Fruit fly (Drosophila melanogaster): Measurements from ENCODE around the gene c11.1.

c11.1 gene

DNA sequence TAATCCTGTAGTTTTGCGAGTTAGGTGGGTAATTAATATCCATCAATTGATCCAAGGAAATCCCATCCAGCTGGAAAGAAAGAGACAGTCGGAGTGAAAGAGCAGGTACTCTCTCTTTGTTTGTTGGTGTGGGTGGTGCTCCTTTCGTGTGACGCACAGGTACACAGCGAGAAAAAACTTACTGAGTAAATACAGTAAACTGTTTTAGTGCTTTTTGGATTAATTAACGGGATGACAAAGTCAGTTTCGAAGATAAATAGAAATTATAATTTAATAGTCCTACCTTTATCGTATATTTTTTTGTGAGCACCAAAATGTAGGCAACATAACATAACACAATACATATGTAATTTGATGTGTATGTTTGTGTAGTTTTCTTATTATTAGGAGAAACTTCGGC, 34.9 kb downstream of the c11.1 start (continued):
- TF ChIP-seq E2f1 (GFP tag; IDR thresholded peaks at IDR 0.05) (no peak), Lpt (GFP tag; optimal IDR thresholded peaks at IDR 0.05) (no peak), HLH4C (GFP tag; IDR thresholded peaks at IDR 0.05; ENCODE audit: partially characterized antibody) (no peak), tin (GFP tag; optimal IDR thresholded peaks at IDR 0.05) (peak; percentile 21), D19B (GFP tag; optimal IDR thresholded peaks at IDR 0.05) (no peak), CG7928 (GFP tag; optimal IDR thresholded peaks at IDR 0.05) (no peak), nom (GFP tag; optimal IDR thresholded peaks at IDR 0.05) (no peak), Opbp (GFP tag; IDR thresholded peaks at IDR 0.05; ENCODE audit: partially characterized antibody) (no peak), Elba2 (GFP tag; optimal IDR thresholded peaks at IDR 0.05) (no peak), Fer2 (tag; optimal IDR thresholded peaks at IDR 0.05) (no peak), CG10366 (GFP tag; IDR thresholded peaks at IDR 0.05) (no peak), br (optimal IDR thresholded peaks at IDR 0.05) (no peak), YL-1 (GFP tag; optimal IDR thresholded peaks at IDR 0.05) (no peak), CG3995 (GFP tag; optimal IDR thresholded peaks at IDR 0.05) (no peak), pzg (GFP tag; optimal IDR thresholded peaks at IDR 0.05) (no peak), CG17186 (GFP tag; optimal IDR thresholded peaks at IDR 0.05) (no peak), CG1647 (GFP tag; optimal IDR thresholded peaks at IDR 0.05) (no peak), Bdp1 (GFP tag; optimal IDR thresholded peaks at IDR 0.05) (no peak), CG3407 (GFP tag; optimal IDR thresholded peaks at IDR 0.05) (no peak), Kr (GFP tag; optimal IDR thresholded peaks at IDR 0.05) (no peak), trh (GFP tag; optimal IDR thresholded peaks at IDR 0.05) (no peak), CG1024 (GFP tag; IDR thresholded peaks at IDR 0.05) (no peak), pfk (GFP tag; optimal IDR thresholded peaks at IDR 0.05) (no peak), CG4820 (GFP tag; optimal IDR thresholded peaks at IDR 0.05) (no peak), sqz (GFP tag; optimal IDR thresholded peaks at IDR 0.05) (no peak), cato (GFP tag; optimal IDR thresholded peaks at IDR 0.05; ENCODE audit: borderline replicate concordance) (no peak), Awh (GFP tag; IDR thresholded peaks at IDR 0.05) (no peak), CHES-1-like (GFP tag; optimal IDR thresholded peaks at IDR 0.05) (no peak), ab (GFP tag; optimal IDR thresholded peaks at IDR 0.05) (no peak), ind (GFP tag; optimal IDR thresholded peaks at IDR 0.05) (no peak), aop (GFP tag; IDR thresholded peaks at IDR 0.05) (no peak), tio (GFP tag; optimal IDR thresholded peaks at IDR 0.05) (no peak), HHEX (GFP tag; optimal IDR thresholded peaks at IDR 0.05) (no peak), Ets97D (GFP tag; optimal IDR thresholded peaks at IDR 0.05) (no peak), gem (tag; optimal IDR thresholded peaks at IDR 0.05) (peak; percentile 59), CG11723 (GFP tag; optimal IDR thresholded peaks at IDR 0.05) (no peak), phol (tag; optimal IDR thresholded peaks at IDR 0.05) (peak; percentile 40), Sox100B (GFP tag; optimal IDR thresholded peaks at IDR 0.05) (no peak), Blimp-1 (GFP tag; optimal IDR thresholded peaks at IDR 0.05) (peak; percentile 15), CG11093 (GFP tag; IDR thresholded peaks at IDR 0.05) (no peak), tll (GFP tag; optimal IDR thresholded peaks at IDR 0.05) (no peak), Mad (GFP tag; optimal IDR thresholded peaks at IDR 0.05) (no peak), luna (GFP tag; optimal IDR thresholded peaks at IDR 0.05) (no peak), knrl (GFP tag; IDR thresholded peaks at IDR 0.05; ENCODE audit: partially characterized antibody) (no peak), da (GFP tag; optimal IDR thresholded peaks at IDR 0.05) (no peak), Sin3A (optimal IDR thresholded peaks at IDR 0.05) (no peak), CG13123 (GFP tag; optimal IDR thresholded peaks at IDR 0.05) (no peak), nau (GFP tag; optimal IDR thresholded peaks at IDR 0.05) (no peak), slou (GFP tag; optimal IDR thresholded peaks at IDR 0.05) (no peak), CG5245 (GFP tag; optimal IDR thresholded peaks at IDR 0.05) (no peak), CG14050 (GFP tag; IDR thresholded peaks at IDR 0.05) (no peak), bab2 (GFP tag; optimal IDR thresholded peaks at IDR 0.05) (no peak), CG6683 (GFP tag; optimal IDR thresholded peaks at IDR 0.05) (no peak)

Measured in whole organism, embryonic.